Fruit fly (Drosophila melanogaster): ENCODE data around the gene CG16710.

DNA sequence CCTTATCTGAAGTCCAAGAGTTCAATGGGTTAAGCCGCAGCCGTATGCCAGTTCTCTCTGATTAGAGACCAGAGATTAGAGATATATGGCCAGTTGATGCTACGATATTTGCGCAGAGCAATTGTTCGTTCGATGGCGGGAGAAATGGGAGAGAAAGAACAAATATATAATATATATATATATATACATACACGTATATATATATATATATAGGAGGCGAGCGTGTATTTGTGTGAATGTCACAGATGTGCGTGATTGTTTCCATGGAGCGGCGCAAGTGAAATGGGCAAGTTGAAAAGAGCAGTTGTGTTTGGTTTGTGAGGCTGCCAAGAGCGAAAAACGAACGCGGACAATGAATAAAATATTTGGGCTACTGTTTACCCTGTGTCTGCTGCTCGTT lies 5.2 kb upstream of the CG16710 start, which contains the start of gene GILT3:
- TF ChIP-seq CG8478 (optimal IDR thresholded peaks at IDR 0.05), result no peak
- TF ChIP-seq CTCF (optimal IDR thresholded peaks at IDR 0.05), result no peak

Measured in S2 (cell line).